Fruit fly (Drosophila melanogaster) whole organism, embryonic: ENCODE data around the gene dachs.
A peak's percentile ranks its signal among the peaks of the same experiment; 100 is the strongest.

ENCODE experiments used
- Ada2b ChIP-seq: fragments of 200-800 bp; sonication (Bioruptor generic); IDR thresholded peaks from 2 replicates; pipeline ENCODE4 v1.3.6; 2022; ENCODE audit warnings: missing biosample characterization, missing genetic modification characterization
- Awh ChIP-seq: fragments of 200-800 bp; sonication (Bioruptor generic); IDR thresholded peaks from 2 replicates; pipeline ENCODE4, ENCODE4 v1.3.6; 2022; ENCODE audit warnings: missing biosample characterization, missing genetic modification characterization
- Bdp1 ChIP-seq: fragments of 200-800 bp; sonication (Bioruptor generic); optimal IDR thresholded peaks from 3 replicates; lab custom pipeline; 2016; ENCODE audit warnings: missing biosample characterization, missing genetic modification characterization
- CG10431 ChIP-seq: fragments of 200-800 bp; sonication (Bioruptor generic); optimal IDR thresholded peaks from 3 replicates; lab custom pipeline; 2018; ENCODE audit warnings: missing biosample characterization, mild to moderate bottlenecking, missing genetic modification characterization
- CG11247 ChIP-seq: fragments of 200-800 bp; sonication (Bioruptor generic); IDR thresholded peaks from 2 replicates; pipeline ENCODE4 v1.3.6; 2022; ENCODE audit warnings: missing biosample characterization, missing genetic modification characterization
- CG11723 ChIP-seq: fragments of 200-800 bp; sonication (Bioruptor generic); optimal IDR thresholded peaks from 2 replicates; lab custom pipeline; 2017; ENCODE audit warnings: missing biosample characterization, mild to moderate bottlenecking, missing genetic modification characterization
- CG12219 ChIP-seq: fragments of 200-800 bp; sonication (Bioruptor generic); optimal IDR thresholded peaks from 3 replicates; lab custom pipeline; 2018; ENCODE audit warnings: missing biosample characterization, mild to moderate bottlenecking, missing genetic modification characterization
- CG14860 ChIP-seq: fragments of 200-800 bp; sonication (Bioruptor generic); IDR thresholded peaks from 3 replicates; pipeline ENCODE4 v1.3.6; 2022; ENCODE audit warnings: missing biosample characterization, missing genetic modification characterization; ENCODE audit not compliant: partially characterized antibody
- CG15011 ChIP-seq: fragments of 200-800 bp; sonication (Bioruptor generic); optimal IDR thresholded peaks from 3 replicates; lab custom pipeline; 2018; ENCODE audit warnings: missing biosample characterization, mild to moderate bottlenecking, missing genetic modification characterization
- CG15073 ChIP-seq: fragments of 200-800 bp; sonication (Bioruptor generic); optimal IDR thresholded peaks from 2 replicates; lab custom pipeline; 2016; ENCODE audit warnings: missing biosample characterization, missing genetic modification characterization
- CG16863 ChIP-seq: fragments of 200-800 bp; sonication (Bioruptor generic); optimal IDR thresholded peaks from 3 replicates; lab custom pipeline; 2016; ENCODE audit warnings: missing biosample characterization, missing genetic modification characterization
- CG2116 ChIP-seq: fragments of 200-800 bp; sonication (Bioruptor generic); optimal IDR thresholded peaks from 3 replicates; lab custom pipeline; 2018; ENCODE audit warnings: missing biosample characterization, mild to moderate bottlenecking, missing genetic modification characterization
- CG3281 ChIP-seq: fragments of 200-800 bp; sonication (Bioruptor generic); optimal IDR thresholded peaks from 3 replicates; lab custom pipeline; 2017; ENCODE audit warnings: missing biosample characterization, mild to moderate bottlenecking, missing genetic modification characterization
- CG3838 ChIP-seq: fragments of 200-800 bp; sonication (Bioruptor generic); optimal IDR thresholded peaks from 3 replicates; lab custom pipeline; 2016; ENCODE audit warnings: missing biosample characterization, missing genetic modification characterization
- CG4328 ChIP-seq: fragments of 200-800 bp; sonication (Bioruptor generic); optimal IDR thresholded peaks from 3 replicates; lab custom pipeline; 2017; ENCODE audit warnings: missing biosample characterization, missing genetic modification reagents, missing genetic modification characterization
- CG6254 ChIP-seq: fragments of 200-800 bp; sonication (Bioruptor generic); optimal IDR thresholded peaks from 3 replicates; lab custom pipeline; 2017; ENCODE audit warnings: mild to moderate bottlenecking, missing biosample characterization, missing genetic modification reagents, missing genetic modification characterization
- CG6854 ChIP-seq: fragments of 200-800 bp; sonication (Bioruptor generic); optimal IDR thresholded peaks from 3 replicates; lab custom pipeline; 2017; ENCODE audit warnings: missing biosample characterization, mild to moderate bottlenecking, missing genetic modification characterization
- CG7786 ChIP-seq: fragments of 200-800 bp; sonication (Bioruptor generic); optimal IDR thresholded peaks from 2 replicates; lab custom pipeline; 2016; ENCODE audit warnings: missing biosample characterization, missing genetic modification characterization
- CG8281 ChIP-seq: fragments of 200-800 bp; sonication (Bioruptor generic); optimal IDR thresholded peaks from 2 replicates; lab custom pipeline; 2018; ENCODE audit warnings: missing biosample characterization, mild to moderate bottlenecking, missing genetic modification characterization, moderate library complexity
- CG9215 ChIP-seq: fragments of 200-800 bp; sonication (Bioruptor generic); IDR thresholded peaks from 2 replicates; pipeline ENCODE4 v1.3.6; 2022; ENCODE audit warnings: missing biosample characterization, missing genetic modification characterization
- CG9876 ChIP-seq: fragments of 200-800 bp; sonication (Bioruptor generic); optimal IDR thresholded peaks from 2 replicates; lab custom pipeline; 2016; ENCODE audit warnings: missing biosample characterization, missing genetic modification characterization
- CrebB ChIP-seq: fragments of 200-800 bp; sonication (Bioruptor generic); optimal IDR thresholded peaks from 3 replicates; lab custom pipeline; 2018; ENCODE audit warnings: missing biosample characterization, mild to moderate bottlenecking, missing genetic modification characterization
- H2.0 ChIP-seq: fragments of 200-800 bp; sonication (Bioruptor generic); IDR thresholded peaks from 2 replicates; pipeline ENCODE4 v1.3.6; 2022; ENCODE audit warnings: missing biosample characterization, missing genetic modification characterization
- HHEX ChIP-seq: fragments of 200-800 bp; sonication (Bioruptor generic); optimal IDR thresholded peaks from 3 replicates; lab custom pipeline; 2017; ENCODE audit warnings: missing biosample characterization, mild to moderate bottlenecking, missing genetic modification characterization, missing genetic modification reagents
- HmgD ChIP-seq: fragments of 200-800 bp; sonication (Bioruptor generic); optimal IDR thresholded peaks from 3 replicates; lab custom pipeline; 2016; ENCODE audit warnings: missing biosample characterization, missing genetic modification characterization
- Med ChIP-seq: fragments of 200-800 bp; sonication (Bioruptor generic); peaks from one replicate; lab custom pipeline; 2016; ENCODE audit warnings: missing biosample characterization, missing genetic modification characterization, mild to moderate bottlenecking, inconsistent platforms, moderate library complexity
- Nf-YB ChIP-seq: fragments of 200-800 bp; sonication (Bioruptor generic); optimal IDR thresholded peaks from 3 replicates; lab custom pipeline; 2019; ENCODE audit warnings: missing biosample characterization, mild to moderate bottlenecking, missing genetic modification characterization, moderate library complexity
- Nf-YC ChIP-seq: fragments of 200-800 bp; optimal IDR thresholded peaks from 3 replicates; lab custom pipeline; 2019; ENCODE audit warnings: missing biosample characterization, mild to moderate bottlenecking, missing genetic modification characterization, moderate library complexity
- PHDP ChIP-seq: fragments of 200-800 bp; sonication (Bioruptor generic); optimal IDR thresholded peaks from 3 replicates; lab custom pipeline; 2018; ENCODE audit warnings: missing biosample characterization, mild to moderate bottlenecking, missing genetic modification characterization, moderate library complexity
- Rx ChIP-seq: fragments of 200-800 bp; sonication (Bioruptor generic); IDR thresholded peaks from 2 replicates; pipeline ENCODE4 v1.3.6; 2022; ENCODE audit warnings: missing biosample characterization, missing genetic modification characterization
- Sox102F ChIP-seq: fragments of 200-800 bp; sonication (Bioruptor generic); optimal IDR thresholded peaks from 2 replicates; lab custom pipeline; 2018; ENCODE audit warnings: missing biosample characterization, mild to moderate bottlenecking, missing genetic modification characterization, moderate library complexity
- Spps ChIP-seq: fragments of 200-800 bp; sonication (Bioruptor generic); optimal IDR thresholded peaks from 2 replicates; lab custom pipeline; 2018; ENCODE audit warnings: missing biosample characterization, mild to moderate bottlenecking, missing genetic modification characterization
- TFAM ChIP-seq: fragments of 200-800 bp; sonication (Bioruptor generic); optimal IDR thresholded peaks from 2 replicates; lab custom pipeline; 2017; ENCODE audit warnings: missing biosample characterization, missing genetic modification characterization, inconsistent platforms
- Taf1 ChIP-seq: fragments of 200-800 bp; sonication (Bioruptor generic); IDR thresholded peaks from 2 replicates; pipeline ENCODE4 v1.3.6; 2022; ENCODE audit warnings: missing biosample characterization, missing genetic modification characterization
- YL-1 ChIP-seq: fragments of 200-800 bp; sonication (Bioruptor generic); optimal IDR thresholded peaks from 3 replicates; lab custom pipeline; 2017; ENCODE audit warnings: missing biosample characterization, mild to moderate bottlenecking, missing genetic modification characterization
- az2 ChIP-seq: fragments of 200-800 bp; sonication (Bioruptor generic); optimal IDR thresholded peaks from 3 replicates; lab custom pipeline; 2016; ENCODE audit warnings: missing biosample characterization, missing genetic modification characterization
- chm ChIP-seq: fragments of 200-800 bp; sonication (Bioruptor generic); IDR thresholded peaks from 2 replicates; pipeline ENCODE4 v1.3.6; 2022; ENCODE audit warnings: missing biosample characterization, missing genetic modification characterization
- croc ChIP-seq: fragments of 200-800 bp; sonication (Bioruptor generic); conservative IDR thresholded peaks from 3 replicates; pipeline ENCODE4 v1.3.6; 2022; ENCODE audit warnings: missing biosample characterization, missing genetic modification characterization
- en ChIP-seq: fragments of 200-800 bp; sonication (Bioruptor generic); optimal IDR thresholded peaks from 2 replicates; lab custom pipeline; 2016; ENCODE audit warnings: missing biosample characterization, missing genetic modification characterization
- fd102C ChIP-seq: fragments of 200-800 bp; sonication (Bioruptor generic); optimal IDR thresholded peaks from 2 replicates; lab custom pipeline; 2018; ENCODE audit warnings: missing biosample characterization, mild to moderate bottlenecking, missing genetic modification characterization, moderate library complexity
- gcm ChIP-seq: fragments of 200-800 bp; sonication (Bioruptor generic); optimal IDR thresholded peaks from 2 replicates; lab custom pipeline; 2019; ENCODE audit warnings: missing biosample characterization, mild to moderate bottlenecking, missing genetic modification characterization, moderate library complexity
- ham ChIP-seq: fragments of 200-800 bp; sonication (Bioruptor generic); IDR thresholded peaks from 2 replicates; pipeline ENCODE4 v1.3.6; 2022; ENCODE audit warnings: missing biosample characterization, missing genetic modification characterization
- lilli ChIP-seq: fragments of 200-800 bp; sonication (Bioruptor generic); optimal IDR thresholded peaks from 3 replicates; lab custom pipeline; 2016; ENCODE audit warnings: missing biosample characterization, missing genetic modification characterization
- lmd ChIP-seq: fragments of 200-800 bp; sonication (Bioruptor generic); IDR thresholded peaks from 2 replicates; pipeline ENCODE4 v1.3.6; 2022; ENCODE audit warnings: missing biosample characterization, missing genetic modification characterization
- nom ChIP-seq: fragments of 200-800 bp; sonication (Bioruptor generic); optimal IDR thresholded peaks from 2 replicates; lab custom pipeline; 2017; ENCODE audit warnings: missing biosample characterization, missing genetic modification characterization, mild to moderate bottlenecking, moderate library complexity, missing genetic modification reagents
- peb ChIP-seq: fragments of 200-800 bp; sonication (Bioruptor generic); IDR thresholded peaks from 2 replicates; pipeline ENCODE4 v1.3.6; 2022; ENCODE audit warnings: missing biosample characterization, missing genetic modification characterization
- pnt ChIP-seq: fragments of 200-800 bp; sonication (Bioruptor generic); optimal IDR thresholded peaks from 3 replicates; lab custom pipeline; 2016; ENCODE audit warnings: missing biosample characterization, missing genetic modification characterization
- run ChIP-seq: fragments of 200-800 bp; sonication (Bioruptor generic); optimal IDR thresholded peaks from 3 replicates; lab custom pipeline; 2018; ENCODE audit warnings: missing biosample characterization, mild to moderate bottlenecking, missing genetic modification characterization
- salm ChIP-seq: fragments of 200-800 bp; sonication (Bioruptor generic); optimal IDR thresholded peaks from 2 replicates; lab custom pipeline; 2018; ENCODE audit warnings: missing biosample characterization, mild to moderate bottlenecking, missing genetic modification characterization
- so ChIP-seq: fragments of 200-800 bp; sonication (Bioruptor generic); IDR thresholded peaks from 3 replicates; pipeline ENCODE4 v1.3.6; 2022; ENCODE audit warnings: missing biosample characterization, missing genetic modification characterization
- tgo ChIP-seq: fragments of 200-800 bp; sonication (Bioruptor generic); IDR thresholded peaks from 3 replicates; pipeline ENCODE4 v1.3.6; 2022; ENCODE audit warnings: missing biosample characterization, missing genetic modification characterization
- tin ChIP-seq: fragments of 200-800 bp; sonication (Bioruptor generic); optimal IDR thresholded peaks from 3 replicates; lab custom pipeline; 2016; ENCODE audit warnings: missing biosample characterization, missing genetic modification characterization

dachs gene

DNA sequence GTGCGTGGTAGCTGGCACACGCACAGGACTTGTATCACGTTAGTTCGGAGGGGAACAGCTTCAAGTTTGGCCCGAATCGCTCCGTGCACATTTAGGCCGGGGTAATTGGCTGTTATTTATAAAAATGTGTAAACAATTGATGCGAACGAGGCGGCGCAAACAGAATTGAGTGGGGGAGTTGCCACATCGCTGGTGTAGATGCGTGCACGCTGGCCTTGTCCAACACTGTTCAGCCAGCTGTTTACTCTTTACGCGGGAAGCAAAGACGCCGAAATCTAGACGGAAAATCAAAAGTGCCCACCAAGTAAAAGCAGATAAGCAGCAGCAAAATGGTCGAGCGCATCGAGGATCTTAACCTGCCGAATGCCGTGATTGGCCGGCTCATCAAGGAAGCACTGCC lies 29.4 kb upstream of the dachs start, which contains the start of the genes D12 and Chrac-14:
Gene D12, minus strand, starts transcription at position 190 of the 400 bp plus-strand sequence.
Gene Chrac-14, plus strand, starts transcription at position 230 of the 400 bp plus-strand sequence.
- no peak for TF ChIP-seq Nf-YB (GFP tag; lab: Kevin White, UChicago)
- no peak for TF ChIP-seq CG15073 (GFP tag; lab: Kevin White, UChicago)
- TF ChIP-seq CG15011 (GFP tag; lab: Kevin White, UChicago) = no peak
- TF ChIP-seq CG9876 (GFP tag; lab: Kevin White, UChicago) = no peak
- TF ChIP-seq YL-1 (GFP tag; lab: Kevin White, UChicago) = peak; percentile 45
- TF ChIP-seq CG4328 (GFP tag; lab: Kevin White, UChicago) = no peak
- no peak for TF ChIP-seq CG10431 (GFP tag; lab: Kevin White, UChicago)
- no peak for TF ChIP-seq nom
- TF ChIP-seq CG11247 (GFP tag; lab: Robert Waterston, UW) = no peak
- no peak for TF ChIP-seq croc (GFP tag; lab: Robert Waterston, UW)
- TF ChIP-seq az2 (GFP tag; lab: Kevin White, UChicago) = no peak
- peak; percentile 14 for TF ChIP-seq CG7786 (GFP tag; lab: Kevin White, UChicago)
- no peak for TF ChIP-seq Nf-YC (tag; lab: Kevin White, UChicago)
- no peak for TF ChIP-seq CG14860 (GFP tag; lab: Robert Waterston, UW)
- no peak for TF ChIP-seq Ada2b (GFP tag; lab: Robert Waterston, UW)
- no peak for TF ChIP-seq Spps (tag; lab: Kevin White, UChicago)
- TF ChIP-seq en (GFP tag; lab: Kevin White, UChicago) = no peak
- TF ChIP-seq CG11723 (GFP tag; lab: Kevin White, UChicago) = no peak
- TF ChIP-seq CG8281 (tag; lab: Kevin White, UChicago) = no peak
- no peak for TF ChIP-seq CG12219 (GFP tag; lab: Kevin White, UChicago)
- TF ChIP-seq HmgD (GFP tag; lab: Kevin White, UChicago) = no peak
- no peak for TF ChIP-seq CrebB (tag; lab: Kevin White, UChicago)
- TF ChIP-seq Sox102F (GFP tag; lab: Kevin White, UChicago) = no peak
- TF ChIP-seq CG3838 (GFP tag; lab: Kevin White, UChicago) = no peak
- no peak; the same call in 1 of the 2 replicates for TF ChIP-seq chm (GFP tag; lab: Robert Waterston, UW)
- TF ChIP-seq CG3281 (GFP tag; lab: Kevin White, UChicago) = no peak
- no peak for TF ChIP-seq CG6254 (GFP tag; lab: Kevin White, UChicago)
- TF ChIP-seq TFAM (GFP tag; lab: Kevin White, UChicago) = no peak
- peak; percentile 13 for TF ChIP-seq lilli (GFP tag; lab: Kevin White, UChicago)
- TF ChIP-seq CG6854 (GFP tag; lab: Kevin White, UChicago) = no peak
- TF ChIP-seq so (GFP tag; lab: Robert Waterston, UW) = no peak
- no peak for TF ChIP-seq ham
- TF ChIP-seq CG2116 = no peak
- TF ChIP-seq CG16863 = no peak
- TF ChIP-seq HHEX = no peak
- TF ChIP-seq run (tag; lab: Kevin White, UChicago) = no peak
- no peak for TF ChIP-seq pnt (GFP tag; lab: Kevin White, UChicago)
- peak; percentile 37; the same call in 1 of the 2 replicates for TF ChIP-seq H2.0
- TF ChIP-seq tgo = no peak
- TF ChIP-seq gcm (GFP tag; lab: Kevin White, UChicago) = no peak
- TF ChIP-seq lmd = no peak; the same call in 1 of the 2 replicates
- TF ChIP-seq Awh = no peak
- no peak for TF ChIP-seq PHDP
- 0 out of 2 replicates have a peak, but pooled peaks have one; percentile 2 for TF ChIP-seq Rx (GFP tag; lab: Robert Waterston, UW)
- peak; percentile 16 for TF ChIP-seq Bdp1
- peak; percentile 27 for TF ChIP-seq tin (GFP tag; lab: Kevin White, UChicago)
- no peak for TF ChIP-seq Med (GFP tag; lab: Kevin White, UChicago)
- TF ChIP-seq salm (tag; lab: Kevin White, UChicago) = no peak
- TF ChIP-seq peb = no peak
- no peak for TF ChIP-seq CG9215
- no peak for TF ChIP-seq fd102C
- TF ChIP-seq Taf1 = no peak
